Worm (Caenorhabditis elegans) whole organism, young adult: ENCODE measurements around the gene drr-1.
A peak's percentile ranks its signal among the peaks of the same experiment; 100 is the strongest.

Experiments used
- B0261.1 ChIP-seq: sonication (generic microtip); optimal IDR thresholded peaks from 2 replicates; lab custom pipeline; 2016; ENCODE audit warnings: mild to moderate bottlenecking, missing genetic modification characterization, moderate library complexity, missing compliant biosample characterization
- C17E4.6 ChIP-seq: fragments of 200-800 bp; sonication (Bioruptor generic); IDR thresholded peaks from 2 replicates; pipeline ENCODE4 v1.3.6; 2022; ENCODE audit warnings: missing genetic modification reagents, missing genetic modification characterization, missing compliant biosample characterization
- F10E7.11 ChIP-seq: sonication (generic microtip); optimal IDR thresholded peaks from 2 replicates; lab custom pipeline; 2017; ENCODE audit warnings: mild to moderate bottlenecking, missing genetic modification characterization, moderate library complexity, missing compliant biosample characterization
- F22D6.2 ChIP-seq: sonication (generic microtip); optimal IDR thresholded peaks from 2 replicates; lab custom pipeline; 2016; ENCODE audit warnings: mild to moderate bottlenecking, missing genetic modification characterization, missing compliant biosample characterization
- F33H1.4 ChIP-seq: fragments of 200-800 bp; sonication (Bioruptor generic); IDR thresholded peaks from 2 replicates; pipeline ENCODE4 v1.3.6; 2022; ENCODE audit warnings: missing genetic modification reagents, missing genetic modification characterization, missing compliant biosample characterization
- T07F8.4 ChIP-seq: sonication (generic microtip); optimal IDR thresholded peaks from 2 replicates; lab custom pipeline; 2016; ENCODE audit warnings: mild to moderate bottlenecking, missing genetic modification characterization, moderate library complexity, missing compliant biosample characterization
- T26A5.8 ChIP-seq: sonication (generic microtip); optimal IDR thresholded peaks from 2 replicates; lab custom pipeline; 2016; ENCODE audit warnings: missing genetic modification characterization, missing compliant biosample characterization
- Y53G8AR.9 ChIP-seq: fragments of 200-800 bp; sonication (Bioruptor generic); conservative IDR thresholded peaks from 2 replicates; pipeline ENCODE4 v1.3.6; 2022; ENCODE audit warnings: missing genetic modification reagents, missing genetic modification characterization, missing compliant biosample characterization
- Y67H2A.10 ChIP-seq: fragments of 200-800 bp; sonication (Bioruptor generic); conservative IDR thresholded peaks from 2 replicates; pipeline ENCODE4 v1.3.6; 2022; ENCODE audit warnings: missing genetic modification reagents, missing genetic modification characterization, missing compliant biosample characterization
- Y79H2A.3 ChIP-seq: fragments of 200-800 bp; sonication (Bioruptor generic); conservative IDR thresholded peaks from 2 replicates; pipeline ENCODE4 v1.3.6; 2022; ENCODE audit warnings: missing genetic modification reagents, missing genetic modification characterization, missing compliant biosample characterization
- Y95B8A.8 ChIP-seq: fragments of 200-800 bp; sonication (Bioruptor generic); IDR thresholded peaks from 2 replicates; pipeline ENCODE4 v1.3.6; 2022; ENCODE audit warnings: missing genetic modification reagents, missing genetic modification characterization, missing compliant biosample characterization
- ama-1 ChIP-seq, 3 experiments: fragments of 150-350 bp in 1 of 3; sonication (generic microtip) in 2 of 3; optimal IDR thresholded peaks; 2 replicates each; lab custom pipeline; 2014 to 2018; ENCODE audit warnings: missing biosample characterization in 2 of 3, missing genetic modification characterization in 2 of 3, missing genetic modification reagents in 2 of 3
- aptf-2 ChIP-seq: fragments of 200-800 bp; sonication (Bioruptor generic); conservative IDR thresholded peaks from 2 replicates; pipeline ENCODE4 v1.3.6; 2022; ENCODE audit warnings: missing genetic modification reagents, missing genetic modification characterization, missing compliant biosample characterization
- attf-5 ChIP-seq: fragments of 200-800 bp; sonication (Bioruptor generic); optimal IDR thresholded peaks from 2 replicates; lab custom pipeline; 2018; ENCODE audit warnings: mild to moderate bottlenecking, missing genetic modification characterization, missing compliant biosample characterization
- attf-6 ChIP-seq: fragments of 200-800 bp; sonication (Bioruptor generic); IDR thresholded peaks from 2 replicates; pipeline ENCODE4 v1.3.6; 2022; ENCODE audit warnings: missing genetic modification reagents, missing genetic modification characterization, missing compliant biosample characterization
- bed-1 ChIP-seq: fragments of 200-800 bp; sonication (Bioruptor generic); IDR thresholded peaks from 2 replicates; pipeline ENCODE4 v1.3.6; 2022; ENCODE audit warnings: missing genetic modification reagents, missing genetic modification characterization, missing compliant biosample characterization
- cebp-1 ChIP-seq, 2 experiments: fragments of 200-800 bp in 1 of 2; sonication (Bioruptor generic) in 1 of 2; sonication (generic microtip) in 1 of 2; IDR thresholded peaks in 1 of 2; optimal IDR thresholded peaks in 1 of 2; 2 replicates each; pipeline versions ENCODE4 v1.3.6 to Lab custom; 2017 to 2022; ENCODE audit warnings: missing compliant biosample characterization in 2 of 2, missing genetic modification characterization in 2 of 2, mild to moderate bottlenecking in 1 of 2, missing genetic modification reagents in 1 of 2, moderate library complexity in 1 of 2
- cebp-2 ChIP-seq: fragments of 200-800 bp; sonication (Bioruptor generic); IDR thresholded peaks from 2 replicates; pipeline ENCODE4 v1.3.6; 2022; ENCODE audit warnings: missing genetic modification characterization, missing compliant biosample characterization
- ceh-40 ChIP-seq: fragments of 200-800 bp; sonication (Bioruptor generic); IDR thresholded peaks from 2 replicates; pipeline ENCODE4 v1.3.6; 2022; ENCODE audit warnings: missing genetic modification characterization, missing compliant biosample characterization
- chd-7 ChIP-seq: sonication (generic microtip); optimal IDR thresholded peaks from 2 replicates; lab custom pipeline; 2016; ENCODE audit warnings: mild to moderate bottlenecking, missing genetic modification characterization, moderate library complexity, missing compliant biosample characterization
- dox-1 ChIP-seq: fragments of 200-800 bp; sonication (Bioruptor generic); IDR thresholded peaks from 2 replicates; pipeline ENCODE4 v1.3.6; 2022; ENCODE audit warnings: missing genetic modification reagents, missing genetic modification characterization, missing compliant biosample characterization
- dpff-1 ChIP-seq: sonication (generic microtip); optimal IDR thresholded peaks from 2 replicates; lab custom pipeline; 2017; ENCODE audit warnings: mild to moderate bottlenecking, missing genetic modification characterization, missing compliant biosample characterization
- dpl-1 ChIP-seq: fragments of 150-350 bp; optimal IDR thresholded peaks from 2 replicates; lab custom pipeline; 2014; ENCODE audit warnings: missing biosample characterization, missing genetic modification reagents, missing genetic modification characterization
- egl-18 ChIP-seq: fragments of 200-800 bp; sonication (Bioruptor generic); IDR thresholded peaks from 2 replicates; pipeline ENCODE4 v1.3.6; 2022; ENCODE audit warnings: missing genetic modification reagents, missing genetic modification characterization, missing compliant biosample characterization
- egrh-3 ChIP-seq: fragments of 200-800 bp; sonication (Bioruptor generic); IDR thresholded peaks from 2 replicates; pipeline ENCODE4 v1.3.6; 2022; ENCODE audit warnings: missing genetic modification reagents, missing genetic modification characterization, missing compliant biosample characterization
- fkh-3 ChIP-seq: sonication (generic microtip); optimal IDR thresholded peaks from 2 replicates; lab custom pipeline; 2016; ENCODE audit warnings: mild to moderate bottlenecking, missing genetic modification characterization, missing compliant biosample characterization
- gei-17 ChIP-seq: fragments of 200-800 bp; sonication (Bioruptor generic); optimal IDR thresholded peaks from 2 replicates; lab custom pipeline; 2018; ENCODE audit warnings: mild to moderate bottlenecking, missing genetic modification characterization, missing compliant biosample characterization
- hlh-26 ChIP-seq: fragments of 200-800 bp; sonication (Bioruptor generic); conservative IDR thresholded peaks from 2 replicates; pipeline ENCODE4 v1.3.6; 2022; ENCODE audit warnings: missing genetic modification reagents, missing genetic modification characterization, missing compliant biosample characterization
- hrde-1 ChIP-seq: sonication (generic microtip); optimal IDR thresholded peaks from 2 replicates; lab custom pipeline; 2016; ENCODE audit warnings: missing genetic modification characterization, mild to moderate bottlenecking, missing compliant biosample characterization, moderate library complexity, missing genotype, missing genetic modification reagents, borderline replicate concordance
- hsf-1 ChIP-seq: fragments of 200-800 bp; sonication (Bioruptor generic); IDR thresholded peaks from 2 replicates; pipeline ENCODE4 v1.3.6; 2022; ENCODE audit warnings: missing genetic modification reagents, missing genetic modification characterization, missing compliant biosample characterization
- lag-1 ChIP-seq: fragments of 200-800 bp; sonication (Bioruptor generic); IDR thresholded peaks from 2 replicates; pipeline ENCODE4 v1.3.6; 2022; ENCODE audit warnings: missing genetic modification reagents, missing genetic modification characterization, missing compliant biosample characterization
- let-526 ChIP-seq: fragments of 200-800 bp; sonication (Bioruptor generic); IDR thresholded peaks from 2 replicates; pipeline ENCODE4 v1.3.6; 2022; ENCODE audit warnings: missing genetic modification reagents, missing genetic modification characterization, missing compliant biosample characterization
- lin-26 ChIP-seq: fragments of 200-800 bp; sonication (Bioruptor generic); IDR thresholded peaks from 2 replicates; pipeline ENCODE4 v1.3.6; 2022; ENCODE audit warnings: missing genetic modification reagents, missing genetic modification characterization, missing compliant biosample characterization
- lir-1 ChIP-seq: fragments of 200-800 bp; sonication (Bioruptor generic); conservative IDR thresholded peaks from 2 replicates; pipeline ENCODE4 v1.3.6; 2022; ENCODE audit warnings: missing genetic modification reagents, missing genetic modification characterization, missing compliant biosample characterization
- madf-10 ChIP-seq: sonication (generic microtip); optimal IDR thresholded peaks from 2 replicates; lab custom pipeline; 2016; ENCODE audit warnings: mild to moderate bottlenecking, missing genetic modification characterization, missing compliant biosample characterization
- mcd-1 ChIP-seq: fragments of 200-800 bp; sonication (Bioruptor generic); IDR thresholded peaks from 2 replicates; pipeline ENCODE4 v1.3.6; 2022; ENCODE audit warnings: missing genetic modification reagents, missing genetic modification characterization, missing compliant biosample characterization
- nfya-2 ChIP-seq: fragments of 200-800 bp; sonication (Bioruptor generic); IDR thresholded peaks from 2 replicates; pipeline ENCODE4 v1.3.6; 2022; ENCODE audit warnings: missing genetic modification reagents, missing genetic modification characterization, missing compliant biosample characterization
- nhr-179 ChIP-seq: sonication (generic microtip); optimal IDR thresholded peaks from 2 replicates; lab custom pipeline; 2016; ENCODE audit warnings: mild to moderate bottlenecking, missing genetic modification characterization, missing compliant biosample characterization
- pbrm-1 ChIP-seq: fragments of 200-800 bp; sonication (Bioruptor generic); IDR thresholded peaks from 2 replicates; pipeline ENCODE4 v1.3.6; 2022; ENCODE audit warnings: missing genetic modification reagents, missing genetic modification characterization, missing compliant biosample characterization
- sdz-38 ChIP-seq: sonication (generic microtip); optimal IDR thresholded peaks from 2 replicates; lab custom pipeline; 2016; ENCODE audit warnings: missing genotype, missing genetic modification characterization, missing compliant biosample characterization
- sea-2 ChIP-seq: fragments of 200-800 bp; sonication (Bioruptor generic); IDR thresholded peaks from 2 replicates; pipeline ENCODE4 v1.3.6; 2022; ENCODE audit warnings: missing genetic modification characterization, missing compliant biosample characterization
- snpc-1.1 ChIP-seq: sonication (generic microtip); optimal IDR thresholded peaks from 2 replicates; lab custom pipeline; 2017; ENCODE audit warnings: missing genetic modification characterization, mild to moderate bottlenecking, missing compliant biosample characterization, antibody characterized with exemption, moderate library complexity, missing genotype, missing genetic modification reagents; ENCODE audit not compliant: insufficient read depth
- sptf-2 ChIP-seq: fragments of 200-800 bp; sonication (Bioruptor generic); optimal IDR thresholded peaks from 2 replicates; lab custom pipeline; 2018; ENCODE audit warnings: mild to moderate bottlenecking, missing genetic modification characterization, missing compliant biosample characterization
- tbp1 ChIP-seq: fragments of 200-800 bp; sonication (Bioruptor generic); optimal IDR thresholded peaks from 2 replicates; lab custom pipeline; 2018; ENCODE audit warnings: mild to moderate bottlenecking, missing genetic modification characterization, missing compliant biosample characterization
- unc-62 ChIP-seq: fragments of 150-350 bp; optimal IDR thresholded peaks from 2 replicates; lab custom pipeline; 2014; ENCODE audit warnings: missing biosample characterization, missing genetic modification reagents, missing genetic modification characterization
- zfh-2 ChIP-seq: fragments of 200-800 bp; sonication (Bioruptor generic); conservative IDR thresholded peaks from 2 replicates; pipeline ENCODE4 v1.3.6; 2022; ENCODE audit warnings: missing genetic modification reagents, missing genetic modification characterization, missing compliant biosample characterization
- ztf-22 ChIP-seq: fragments of 200-800 bp; sonication (Bioruptor generic); optimal IDR thresholded peaks from 2 replicates; lab custom pipeline; 2018; ENCODE audit warnings: mild to moderate bottlenecking, missing genetic modification characterization, moderate library complexity, missing compliant biosample characterization

Gene drr-1

DNA sequence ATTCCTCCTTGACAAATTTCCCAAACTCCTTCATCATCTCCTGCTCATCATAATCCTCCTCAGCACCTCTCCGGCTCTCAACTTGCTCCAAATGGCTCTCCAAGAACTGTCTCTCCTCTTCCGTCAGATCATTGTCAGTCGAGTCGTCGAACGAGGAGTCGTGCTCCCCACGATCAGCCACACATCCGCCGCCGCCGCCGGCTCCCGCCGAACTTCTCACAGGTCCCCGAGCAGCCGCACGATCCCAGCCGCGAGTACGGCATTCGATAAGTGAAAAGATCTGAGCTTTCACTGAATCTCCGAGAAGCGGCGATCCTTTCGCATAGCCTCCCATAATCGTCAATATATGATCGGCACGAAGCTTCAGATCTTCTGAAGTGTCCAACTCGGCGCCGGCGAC is 44.4 kb downstream of the drr-1 start:
- TF ChIP-seq zfh-2 (GFP tag; lab: Robert Waterston, UW) (peak; percentile 88), B0261.1 (tag; lab: Kevin White, UChicago) (no peak), egrh-3 (GFP tag; lab: Robert Waterston, UW) (peak; percentile 75; the same call in 1 of the 2 replicates)

- TF ChIP-seq F33H1.4 (no peak), lir-1 (GFP tag; lab: Robert Waterston, UW) (0 out of 2 replicates have a peak, but pooled peaks have one; percentile 17), tbp1 (GFP tag; lab: Kevin White, UChicago) (peak; percentile 28), gei-17 (GFP tag; lab: Kevin White, UChicago) (no peak), dox-1 (GFP tag; lab: Robert Waterston, UW) (no peak; the same call in 1 of the 2 replicates), fkh-3 (no peak), dpl-1 (GFP tag; lab: Kevin White, UChicago) (no peak), ceh-40 (no peak), unc-62 (GFP tag; lab: Kevin White, UChicago) (no peak), cebp-1 (GFP tag; IDR thresholded peaks at IDR 0.05; lab: Robert Waterston, UW) (peak; percentile 81), cebp-1 (tag; optimal IDR thresholded peaks at IDR 0.05; lab: Kevin White, UChicago) (peak; percentile 92), nfya-2 (no peak), sptf-2 (GFP tag; lab: Kevin White, UChicago) (no peak), dpff-1 (tag; lab: Kevin White, UChicago) (no peak), F22D6.2 (tag; lab: Kevin White, UChicago) (no peak), ztf-22 (GFP tag; lab: Kevin White, UChicago) (no peak), F10E7.11 (tag; lab: Kevin White, UChicago) (no peak), T26A5.8 (tag; lab: Kevin White, UChicago) (no peak), Y79H2A.3 (GFP tag; lab: Robert Waterston, UW) (no peak), lin-26 (no peak), hsf-1 (GFP tag; lab: Robert Waterston, UW) (no peak), T07F8.4 (tag; lab: Kevin White, UChicago) (no peak), chd-7 (tag; lab: Kevin White, UChicago) (no peak), Y53G8AR.9 (GFP tag; lab: Robert Waterston, UW) (no peak), snpc-1.1 (tag; lab: Kevin White, UChicago) (no peak), nhr-179 (tag; lab: Kevin White, UChicago) (no peak), lag-1 (GFP tag; lab: Robert Waterston, UW) (no peak), Y95B8A.8 (GFP tag; lab: Robert Waterston, UW) (no peak), hrde-1 (tag; lab: Kevin White, UChicago) (no peak), attf-5 (peak; percentile 87), aptf-2 (GFP tag; lab: Robert Waterston, UW) (no peak), hlh-26 (GFP tag; lab: Robert Waterston, UW) (no peak), let-526 (no peak), sdz-38 (tag; lab: Kevin White, UChicago) (no peak), sea-2 (GFP tag; lab: Robert Waterston, UW) (no peak), attf-6 (GFP tag; lab: Robert Waterston, UW) (no peak), madf-10 (tag; lab: Kevin White, UChicago) (peak; percentile 23), C17E4.6 (GFP tag; lab: Robert Waterston, UW) (no peak), pbrm-1 (GFP tag; lab: Robert Waterston, UW) (peak; percentile 17; the same call in 1 of the 2 replicates), bed-1 (GFP tag; lab: Robert Waterston, UW) (no peak), ama-1 (optimal IDR thresholded peaks at IDR 0.05; lab: Kevin White, UChicago) (no peak), ama-1 (GFP tag; optimal IDR thresholded peaks at IDR 0.05; lab: Kevin White, UChicago) (no peak), cebp-2 (GFP tag; lab: Robert Waterston, UW) (no peak), Y67H2A.10 (no peak), mcd-1 (GFP tag; lab: Robert Waterston, UW) (peak; percentile 92), egl-18 (GFP tag; lab: Robert Waterston, UW) (no peak)
These were observed 48.0 kb downstream of the drr-1 start for ce11 chrII:13447668-13448067.
